Fruit fly (Drosophila melanogaster) whole organism, prepupa: Measurements from ENCODE around the gene mas.

Source experiments
- Blimp-1 ChIP-seq: fragments of 200-800 bp; sonication (Bioruptor generic); optimal IDR thresholded peaks from 3 replicates; lab custom pipeline; 2017; ENCODE audit warnings: missing biosample characterization, missing genetic modification characterization, mild to moderate bottlenecking, moderate library complexity, missing genetic modification reagents
- CG10631 ChIP-seq: fragments of 200-800 bp; sonication (Bioruptor generic); optimal IDR thresholded peaks from 2 replicates; lab custom pipeline; 2016; ENCODE audit warnings: missing biosample characterization, missing genetic modification characterization
- CG10669 ChIP-seq: fragments of 200-800 bp; sonication (Bioruptor generic); optimal IDR thresholded peaks from 3 replicates; lab custom pipeline; 2018; ENCODE audit warnings: missing biosample characterization, mild to moderate bottlenecking, missing genetic modification characterization, moderate library complexity
- CG11294 ChIP-seq: fragments of 200-800 bp; sonication (Bioruptor generic); IDR thresholded peaks from 2 replicates; pipeline ENCODE4 v1.3.6; 2022; ENCODE audit warnings: missing biosample characterization, missing genetic modification characterization
- CG15336 ChIP-seq: fragments of 200-800 bp; sonication (Bioruptor generic); IDR thresholded peaks from 2 replicates; pipeline ENCODE4 v1.3.6; 2022; ENCODE audit warnings: missing biosample characterization, missing genetic modification characterization
- CG31627 ChIP-seq: fragments of 200-800 bp; sonication (Bioruptor generic); optimal IDR thresholded peaks from 3 replicates; lab custom pipeline; 2016; ENCODE audit warnings: missing biosample characterization, missing genetic modification characterization
- CG32006 ChIP-seq: fragments of 200-800 bp; sonication (Bioruptor generic); optimal IDR thresholded peaks from 3 replicates; lab custom pipeline; 2017; ENCODE audit warnings: missing biosample characterization, mild to moderate bottlenecking, missing genetic modification characterization
- CG3919 ChIP-seq: fragments of 200-800 bp; sonication (Bioruptor generic); optimal IDR thresholded peaks from 3 replicates; lab custom pipeline; 2016; ENCODE audit warnings: missing biosample characterization, missing genetic modification characterization
- CG4318 ChIP-seq: fragments of 200-800 bp; sonication (Bioruptor generic); optimal IDR thresholded peaks from 3 replicates; lab custom pipeline; 2017; ENCODE audit warnings: missing biosample characterization, mild to moderate bottlenecking, missing genetic modification characterization
- CG6276 ChIP-seq: fragments of 200-800 bp; sonication (Bioruptor generic); optimal IDR thresholded peaks from 2 replicates; lab custom pipeline; 2017; ENCODE audit warnings: missing biosample characterization, mild to moderate bottlenecking, missing genetic modification characterization
- CG6792 ChIP-seq: fragments of 200-800 bp; sonication (Bioruptor generic); optimal IDR thresholded peaks from 3 replicates; lab custom pipeline; 2016; ENCODE audit warnings: missing biosample characterization, missing genetic modification characterization
- CG6854 ChIP-seq: fragments of 200-800 bp; sonication (Bioruptor generic); optimal IDR thresholded peaks from 2 replicates; lab custom pipeline; 2017; ENCODE audit warnings: missing biosample characterization, mild to moderate bottlenecking, missing genetic modification characterization
- CG7368 ChIP-seq: fragments of 200-800 bp; sonication (Bioruptor generic); optimal IDR thresholded peaks from 3 replicates; lab custom pipeline; 2016; ENCODE audit warnings: missing biosample characterization, missing genetic modification characterization
- CG8632 ChIP-seq: fragments of 200-800 bp; sonication (Bioruptor generic); optimal IDR thresholded peaks from 3 replicates; lab custom pipeline; 2016; ENCODE audit warnings: missing biosample characterization, missing genetic modification characterization
- CG9139 ChIP-seq: fragments of 200-800 bp; sonication (Bioruptor generic); optimal IDR thresholded peaks from 3 replicates; lab custom pipeline; 2017; ENCODE audit warnings: missing biosample characterization, mild to moderate bottlenecking, missing genetic modification characterization
- Eip78C ChIP-seq: fragments of 200-800 bp; sonication (Bioruptor generic); peaks from one replicate; lab custom pipeline; 2016; ENCODE audit warnings: missing biosample characterization, missing genetic modification characterization
- Eip93F ChIP-seq: fragments of 200-800 bp; sonication (Bioruptor generic); optimal IDR thresholded peaks from 2 replicates; lab custom pipeline; 2016; ENCODE audit warnings: missing biosample characterization, mild to moderate bottlenecking, missing genetic modification characterization
- Ets96B ChIP-seq: fragments of 200-800 bp; optimal IDR thresholded peaks from 2 replicates; lab custom pipeline; 2019; ENCODE audit warnings: missing biosample characterization, mild to moderate bottlenecking, missing genetic modification characterization, moderate library complexity
- Gug ChIP-seq: fragments of 200-800 bp; sonication (Bioruptor generic); IDR thresholded peaks from 2 replicates; pipeline ENCODE4 v1.3.6; 2022; ENCODE audit warnings: missing biosample characterization, missing genetic modification characterization
- Hr4 ChIP-seq: fragments of 200-800 bp; sonication (Bioruptor generic); optimal IDR thresholded peaks from 3 replicates; lab custom pipeline; 2016; ENCODE audit warnings: missing biosample characterization, missing genetic modification characterization
- Lpt ChIP-seq: fragments of 200-800 bp; sonication (Bioruptor generic); optimal IDR thresholded peaks from 3 replicates; lab custom pipeline; 2016; ENCODE audit warnings: missing biosample characterization, missing genetic modification characterization
- Met ChIP-seq: fragments of 200-800 bp; sonication (Bioruptor generic); optimal IDR thresholded peaks from 3 replicates; lab custom pipeline; 2016; ENCODE audit warnings: missing biosample characterization, missing genetic modification characterization
- Smox ChIP-seq: fragments of 200-800 bp; sonication (Bioruptor generic); optimal IDR thresholded peaks from 3 replicates; lab custom pipeline; 2016; ENCODE audit warnings: missing biosample characterization, missing genetic modification characterization
- Sox102F ChIP-seq: fragments of 200-800 bp; sonication (Bioruptor generic); optimal IDR thresholded peaks from 2 replicates; lab custom pipeline; 2016; ENCODE audit warnings: missing biosample characterization, mild to moderate bottlenecking, missing genetic modification characterization
- Sox14 ChIP-seq: fragments of 200-800 bp; sonication (Bioruptor generic); optimal IDR thresholded peaks from 3 replicates; lab custom pipeline; 2016; ENCODE audit warnings: missing biosample characterization, missing genetic modification characterization
- achi ChIP-seq: fragments of 200-800 bp; sonication (Bioruptor generic); optimal IDR thresholded peaks from 3 replicates; lab custom pipeline; 2016; ENCODE audit warnings: missing biosample characterization, missing genetic modification characterization
- acj6 ChIP-seq: fragments of 200-800 bp; sonication (Bioruptor generic); optimal IDR thresholded peaks from 3 replicates; lab custom pipeline; 2016; ENCODE audit warnings: missing biosample characterization, missing genetic modification characterization
- dac ChIP-seq: fragments of 200-800 bp; sonication (Bioruptor generic); optimal IDR thresholded peaks from 2 replicates; lab custom pipeline; 2017; ENCODE audit warnings: missing biosample characterization, mild to moderate bottlenecking, missing genetic modification characterization
- dsx ChIP-seq: fragments of 200-800 bp; optimal IDR thresholded peaks from 3 replicates; lab custom pipeline; 2019; ENCODE audit warnings: missing biosample characterization, mild to moderate bottlenecking, missing genetic modification characterization, moderate library complexity; ENCODE audit not compliant: poor library complexity, severe bottlenecking
- eg ChIP-seq: fragments of 200-800 bp; sonication (Bioruptor generic); IDR thresholded peaks from 3 replicates; pipeline ENCODE4 v1.3.6; 2022; ENCODE audit warnings: missing biosample characterization, missing genetic modification characterization
- esn ChIP-seq: fragments of 200-800 bp; sonication (Bioruptor generic); optimal IDR thresholded peaks from 2 replicates; lab custom pipeline; 2016; ENCODE audit warnings: missing biosample characterization, mild to moderate bottlenecking, missing genetic modification characterization, moderate library complexity
- fd59A ChIP-seq: fragments of 200-800 bp; sonication (Bioruptor generic); optimal IDR thresholded peaks from 2 replicates; lab custom pipeline; 2017; ENCODE audit warnings: missing biosample characterization, mild to moderate bottlenecking, missing genetic modification characterization, missing genetic modification reagents
- fd85E ChIP-seq: fragments of 200-800 bp; sonication (Bioruptor generic); optimal IDR thresholded peaks from 3 replicates; lab custom pipeline; 2016; ENCODE audit warnings: missing biosample characterization, missing genetic modification characterization
- fkh ChIP-seq: fragments of 200-800 bp; sonication (Bioruptor generic); optimal IDR thresholded peaks from 3 replicates; lab custom pipeline; 2017; ENCODE audit warnings: missing biosample characterization, mild to moderate bottlenecking, missing genetic modification characterization, moderate library complexity
- lz ChIP-seq: fragments of 200-800 bp; sonication (Bioruptor generic); optimal IDR thresholded peaks from 3 replicates; lab custom pipeline; 2016; ENCODE audit warnings: missing biosample characterization, missing genetic modification characterization
- pdm3 ChIP-seq: fragments of 200-800 bp; sonication (Bioruptor generic); optimal IDR thresholded peaks from 3 replicates; lab custom pipeline; 2016; ENCODE audit warnings: missing biosample characterization, missing genetic modification characterization
- salr ChIP-seq, 2 experiments: fragments of 200-800 bp; sonication (Bioruptor generic); optimal IDR thresholded peaks; 3 replicates each; lab custom pipeline; 2016 to 2018; ENCODE audit warnings: missing biosample characterization in 2 of 2, missing genetic modification characterization in 2 of 2, mild to moderate bottlenecking in 1 of 2
- ss ChIP-seq, 2 experiments: fragments of 200-800 bp; sonication (Bioruptor generic); optimal IDR thresholded peaks; 2 replicates in 1 of 2; 3 replicates in 1 of 2; lab custom pipeline; 2017 to 2018; ENCODE audit warnings: mild to moderate bottlenecking in 2 of 2, missing biosample characterization in 2 of 2, missing genetic modification characterization in 2 of 2, moderate library complexity in 1 of 2
- svp ChIP-seq: fragments of 200-800 bp; sonication (Bioruptor generic); peaks from one replicate; lab custom pipeline; 2016; ENCODE audit warnings: missing biosample characterization, missing genetic modification characterization
- topi ChIP-seq: fragments of 200-800 bp; sonication (Bioruptor generic); optimal IDR thresholded peaks from 3 replicates; lab custom pipeline; 2016; ENCODE audit warnings: missing biosample characterization, missing genetic modification characterization

The mas gene

DNA sequence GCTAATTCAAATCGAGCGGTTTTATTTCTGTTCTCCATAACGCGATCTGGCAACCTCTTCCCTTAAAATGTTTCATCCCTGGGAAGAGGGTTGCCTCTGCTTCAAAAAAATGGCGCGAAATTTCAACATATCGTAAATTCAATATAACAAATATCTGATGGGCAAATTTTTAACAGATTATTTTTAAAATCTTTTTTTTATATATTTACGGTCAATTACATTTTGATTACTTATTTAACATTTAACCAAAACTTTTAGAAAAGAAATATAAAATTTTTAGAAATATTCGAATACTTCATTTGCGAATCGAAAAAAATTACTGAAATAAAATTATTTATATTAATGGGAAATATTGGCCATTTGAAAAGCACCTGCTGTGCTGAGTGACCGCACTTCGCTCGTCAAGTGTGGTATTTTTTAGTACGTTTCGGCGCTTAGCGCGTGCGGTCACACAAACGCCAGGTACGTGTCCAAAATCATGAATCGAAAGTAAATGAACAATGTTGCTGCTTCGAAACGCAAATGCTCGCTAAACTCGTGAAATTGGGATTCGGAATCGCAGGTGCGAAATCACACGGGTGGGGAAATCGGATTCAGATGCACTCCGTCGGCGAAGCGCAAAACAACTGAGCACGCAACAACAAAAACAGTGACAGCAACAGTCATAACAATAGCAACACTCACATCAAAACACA lies 2.8 kb upstream of the mas start, which contains the start of gene Ero1L (continued):
- TF ChIP-seq achi (no peak), Eip93F (no peak), CG10631 (GFP tag; lab: Kevin White, UChicago) (no peak), dac (no peak), CG3919 (GFP tag; lab: Kevin White, UChicago) (no peak), CG6854 (GFP tag; lab: Kevin White, UChicago) (peak; percentile 51), CG8632 (GFP tag; lab: Kevin White, UChicago) (no peak), CG15336 (GFP tag; lab: Robert Waterston, UW) (no peak)

DNA sequence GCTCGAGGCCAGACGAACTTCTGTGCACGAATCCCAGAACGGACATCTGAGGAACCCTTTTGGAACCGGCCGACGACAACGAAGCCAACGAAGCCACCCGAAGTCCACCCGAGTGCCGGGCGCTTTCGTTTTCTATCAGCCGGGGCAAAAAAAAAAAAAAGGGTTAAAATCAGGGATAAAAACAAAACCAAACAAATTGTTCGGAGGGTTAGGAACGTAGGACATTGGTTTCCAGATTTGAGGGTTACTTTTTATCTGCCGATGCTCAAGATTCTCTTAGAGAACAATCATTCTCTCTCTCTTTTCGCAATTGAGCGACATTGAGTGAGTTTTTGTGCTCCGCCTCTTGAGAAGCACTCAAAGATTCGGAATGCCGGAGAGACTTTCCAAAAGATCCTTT lies 6.3 kb downstream of the mas start, which contains the start of gene nab:
TSS of gene nab (minus strand) at position 7 of the 400 bp plus-strand sequence.
- TF ChIP-seq CG9139 (no peak), dsx (GFP tag; lab: Kevin White, UChicago) (no peak), pdm3 (GFP tag; lab: Kevin White, UChicago) (no peak), esn (GFP tag; lab: Kevin White, UChicago) (no peak), CG7368 (GFP tag; lab: Kevin White, UChicago) (no peak), lz (GFP tag; lab: Kevin White, UChicago) (no peak), Blimp-1 (GFP tag; lab: Kevin White, UChicago) (peak; percentile 93), CG3919 (GFP tag; lab: Kevin White, UChicago) (no peak), Lpt (GFP tag; lab: Kevin White, UChicago) (no peak), eg (no peak), Eip93F (peak; percentile 1), ss (GFP tag; optimal IDR thresholded peaks at IDR 0.05; lab: Kevin White, UChicago) (peak in 1 of 2 experiments; percentile 12), CG6854 (GFP tag; lab: Kevin White, UChicago) (peak; percentile 48), CG4318 (no peak), Sox14 (GFP tag; lab: Kevin White, UChicago) (no peak), svp (GFP tag; lab: Kevin White, UChicago) (no peak), CG8632 (GFP tag; lab: Kevin White, UChicago) (no peak), CG6276 (no peak), Hr4 (GFP tag; lab: Kevin White, UChicago) (no peak), fkh (GFP tag; lab: Kevin White, UChicago) (no peak), topi (no peak), acj6 (GFP tag; lab: Kevin White, UChicago) (no peak), CG11294 (GFP tag; lab: Robert Waterston, UW) (no peak), Smox (GFP tag; lab: Kevin White, UChicago) (no peak), CG32006 (GFP tag; lab: Kevin White, UChicago) (no peak), Sox102F (GFP tag; lab: Kevin White, UChicago) (no peak), fd59A (GFP tag; lab: Kevin White, UChicago) (no peak), fd85E (GFP tag; lab: Kevin White, UChicago) (no peak), CG10631 (GFP tag; lab: Kevin White, UChicago) (no peak), Eip78C (GFP tag; lab: Kevin White, UChicago) (peak; percentile 21), CG6792 (GFP tag; lab: Kevin White, UChicago) (no peak), Ets96B (tag; lab: Kevin White, UChicago) (no peak), CG31627 (GFP tag; lab: Kevin White, UChicago) (no peak)

DNA sequence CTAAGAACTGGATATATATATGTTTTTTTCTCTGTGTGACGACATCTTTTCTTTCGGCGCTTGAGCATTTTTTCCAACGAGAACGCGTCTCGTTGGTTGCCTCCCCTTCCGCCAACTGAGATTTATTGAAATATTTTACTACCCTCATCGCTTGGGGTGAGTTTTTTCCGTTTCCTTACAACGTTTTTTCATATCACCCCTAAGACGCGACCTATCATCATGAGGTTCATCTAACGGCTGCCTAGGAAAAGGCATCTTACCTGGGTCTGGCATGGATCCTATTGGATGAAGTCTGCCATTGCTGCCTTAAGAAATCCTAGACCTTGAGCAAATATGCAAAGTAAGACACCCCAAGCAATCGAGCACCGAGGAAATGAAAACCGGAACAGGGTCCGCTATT lies 8.0 kb downstream of the mas start:
- TF ChIP-seq topi (no peak), Ets96B (tag; lab: Kevin White, UChicago) (no peak), Met (no peak), salr (GFP tag; optimal IDR thresholded peaks at IDR 0.05; lab: Kevin White, UChicago) (no peak), Gug (no peak), CG10669 (GFP tag; lab: Kevin White, UChicago) (no peak), CG6792 (GFP tag; lab: Kevin White, UChicago) (no peak), fd59A (GFP tag; lab: Kevin White, UChicago) (no peak)
